Worm (Caenorhabditis elegans): Measurements from ENCODE around the gene osm-12.

- TF ChIP-seq ztf-4 (tag; optimal IDR thresholded peaks at IDR 0.05) (no peak), rnt-1 (tag; optimal IDR thresholded peaks at IDR 0.05) (no peak)
Observed at ce11 chrIII:12231539-12231938, 29.2 kb upstream of the osm-12 start.
